Fruit fly (Drosophila melanogaster) whole organism, pupa: ENCODE measurements around the gene CG14234.

Experiments used
- CG10348 ChIP-seq: fragments of 200-800 bp; sonication (Bioruptor generic); IDR thresholded peaks from 2 replicates; pipeline ENCODE4 v1.3.6; 2022; ENCODE audit warnings: missing biosample characterization, missing genetic modification characterization
- CG12605 ChIP-seq: fragments of 200-800 bp; sonication (Bioruptor generic); IDR thresholded peaks from 2 replicates; pipeline ENCODE4 v1.3.6; 2022; ENCODE audit warnings: missing biosample characterization, missing genetic modification characterization
- CG13204 ChIP-seq: fragments of 200-800 bp; sonication (Bioruptor generic); optimal IDR thresholded peaks from 2 replicates; lab custom pipeline; 2018; ENCODE audit warnings: missing biosample characterization, mild to moderate bottlenecking, missing genetic modification characterization, moderate library complexity
- CG14655 ChIP-seq: fragments of 200-800 bp; sonication (Bioruptor generic); optimal IDR thresholded peaks from 3 replicates; lab custom pipeline; 2017; ENCODE audit warnings: mild to moderate bottlenecking, missing biosample characterization, missing genetic modification reagents, missing genetic modification characterization
- CG15710 ChIP-seq: fragments of 200-800 bp; sonication (Bioruptor generic); optimal IDR thresholded peaks from 2 replicates; lab custom pipeline; 2018; ENCODE audit warnings: missing biosample characterization, mild to moderate bottlenecking, missing genetic modification characterization, moderate library complexity
- CG17806 ChIP-seq: fragments of 200-800 bp; sonication (Bioruptor generic); optimal IDR thresholded peaks from 2 replicates; lab custom pipeline; 2018; ENCODE audit warnings: missing biosample characterization, mild to moderate bottlenecking, missing genetic modification characterization, moderate library complexity
- CG32121 ChIP-seq: fragments of 200-800 bp; sonication (Bioruptor generic); IDR thresholded peaks from 2 replicates; pipeline ENCODE4 v1.3.6; 2022; ENCODE audit warnings: missing biosample characterization, missing genetic modification characterization
- CG34367 ChIP-seq: fragments of 200-800 bp; sonication (Bioruptor generic); optimal IDR thresholded peaks from 2 replicates; lab custom pipeline; 2018; ENCODE audit warnings: missing biosample characterization, mild to moderate bottlenecking, missing genetic modification characterization
- CG4496 ChIP-seq: fragments of 200-800 bp; sonication (Bioruptor generic); IDR thresholded peaks from 3 replicates; pipeline ENCODE4 v1.3.6; 2022; ENCODE audit warnings: missing biosample characterization, missing genetic modification characterization
- CG8159 ChIP-seq: fragments of 200-800 bp; sonication (Bioruptor generic); optimal IDR thresholded peaks from 3 replicates; lab custom pipeline; 2018; ENCODE audit warnings: missing biosample characterization, mild to moderate bottlenecking, missing genetic modification characterization, moderate library complexity
- CG8301 ChIP-seq: fragments of 200-800 bp; sonication (Bioruptor generic); optimal IDR thresholded peaks from 2 replicates; lab custom pipeline; 2018; ENCODE audit warnings: missing biosample characterization, mild to moderate bottlenecking, missing genetic modification characterization
- CG9948 ChIP-seq: fragments of 200-800 bp; sonication (Bioruptor generic); optimal IDR thresholded peaks from 2 replicates; lab custom pipeline; 2018; ENCODE audit warnings: missing biosample characterization, mild to moderate bottlenecking, missing genetic modification characterization, moderate library complexity
- D1 ChIP-seq: fragments of 200-800 bp; sonication (Bioruptor generic); optimal IDR thresholded peaks from 2 replicates; lab custom pipeline; 2018; ENCODE audit warnings: missing biosample characterization, mild to moderate bottlenecking, missing genetic modification characterization, moderate library complexity
- EcR ChIP-seq: fragments of 200-800 bp; sonication (Bioruptor generic); optimal IDR thresholded peaks from 3 replicates; lab custom pipeline; 2019; ENCODE audit warnings: missing biosample characterization, missing genetic modification characterization, mild to moderate bottlenecking, moderate library complexity, missing genetic modification reagents
- Ets98B ChIP-seq: fragments of 200-800 bp; sonication (Bioruptor generic); IDR thresholded peaks from 2 replicates; pipeline ENCODE4 v1.3.6; 2022; ENCODE audit warnings: missing biosample characterization, missing genetic modification characterization
- Pif1A ChIP-seq: fragments of 200-800 bp; sonication (Bioruptor generic); optimal IDR thresholded peaks from 3 replicates; lab custom pipeline; 2016; ENCODE audit warnings: missing biosample characterization, missing genetic modification characterization
- Pif1B ChIP-seq: fragments of 200-800 bp; sonication (Bioruptor generic); optimal IDR thresholded peaks from 3 replicates; lab custom pipeline; 2016; ENCODE audit warnings: missing biosample characterization, missing genetic modification characterization
- Snoo ChIP-seq: fragments of 200-800 bp; sonication (Bioruptor generic); optimal IDR thresholded peaks from 3 replicates; lab custom pipeline; 2017; ENCODE audit warnings: missing biosample characterization, mild to moderate bottlenecking, missing genetic modification characterization, inconsistent platforms
- fd96Ca ChIP-seq: fragments of 200-800 bp; sonication (Bioruptor generic); IDR thresholded peaks from 3 replicates; pipeline ENCODE4 v1.3.6; 2022; ENCODE audit warnings: missing biosample characterization, missing genetic modification characterization
- rn ChIP-seq: fragments of 200-800 bp; sonication (Bioruptor generic); IDR thresholded peaks from 2 replicates; pipeline ENCODE4 v1.3.6; 2022; ENCODE audit warnings: missing biosample characterization, missing genetic modification characterization

Gene CG14234

DNA sequence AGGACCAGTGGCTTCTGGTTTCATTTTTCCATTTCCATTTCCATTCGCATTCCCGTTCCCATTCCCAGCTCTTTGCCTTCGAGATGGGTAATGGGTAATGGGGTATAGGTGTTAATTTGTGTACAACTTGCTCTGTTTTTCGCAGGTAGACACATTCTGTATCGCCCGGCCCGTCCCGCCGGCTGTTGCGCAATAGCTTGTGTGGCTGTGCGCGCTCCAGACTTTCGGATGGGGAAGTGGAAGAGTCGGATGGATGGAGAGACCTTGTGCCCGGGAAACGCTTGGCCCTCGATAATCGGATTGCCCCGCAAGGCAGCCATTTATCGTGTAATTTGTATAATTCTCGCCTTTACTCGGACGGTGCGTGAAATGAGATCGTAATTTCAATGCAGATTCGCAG, 18.3 kb downstream of the CG14234 start:
- TF ChIP-seq fd96Ca (GFP tag; lab: Robert Waterston, UW) (no peak), CG4496 (no peak), Pif1B (GFP tag; lab: Kevin White, UChicago) (no peak), CG14655 (GFP tag; lab: Kevin White, UChicago) (no peak), CG17806 (no peak), Ets98B (GFP tag; lab: Robert Waterston, UW) (no peak), EcR (no peak), CG9948 (tag; lab: Kevin White, UChicago) (no peak), CG13204 (GFP tag; lab: Kevin White, UChicago) (no peak), CG32121 (GFP tag; lab: Robert Waterston, UW) (no peak), CG10348 (no peak)

DNA sequence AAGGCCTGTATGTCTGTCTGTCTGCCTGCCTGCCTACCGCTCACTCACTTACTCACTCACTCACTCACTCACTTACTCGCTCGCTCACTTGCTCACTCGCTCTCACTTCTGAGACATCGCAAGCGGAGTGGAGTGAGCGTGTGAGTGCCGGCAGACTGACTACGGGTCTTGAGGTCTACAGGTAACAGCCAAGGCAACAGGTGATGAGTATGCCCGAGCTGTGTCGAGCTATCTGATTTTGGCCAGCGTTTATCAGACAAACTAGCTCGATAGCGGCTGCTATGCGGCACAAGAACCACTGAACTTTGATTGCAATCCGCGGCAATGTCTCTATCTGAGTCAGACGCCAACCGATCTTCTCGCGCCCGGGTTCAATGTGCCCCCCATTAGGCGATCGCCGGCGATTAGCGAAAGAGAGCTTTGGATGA, 18.8 kb downstream of the CG14234 start:
- TF ChIP-seq CG13204 (GFP tag; lab: Kevin White, UChicago) (peak; percentile 35), CG9948 (tag; lab: Kevin White, UChicago) (no peak), CG10348 (no peak), EcR (peak; percentile 83)

DNA sequence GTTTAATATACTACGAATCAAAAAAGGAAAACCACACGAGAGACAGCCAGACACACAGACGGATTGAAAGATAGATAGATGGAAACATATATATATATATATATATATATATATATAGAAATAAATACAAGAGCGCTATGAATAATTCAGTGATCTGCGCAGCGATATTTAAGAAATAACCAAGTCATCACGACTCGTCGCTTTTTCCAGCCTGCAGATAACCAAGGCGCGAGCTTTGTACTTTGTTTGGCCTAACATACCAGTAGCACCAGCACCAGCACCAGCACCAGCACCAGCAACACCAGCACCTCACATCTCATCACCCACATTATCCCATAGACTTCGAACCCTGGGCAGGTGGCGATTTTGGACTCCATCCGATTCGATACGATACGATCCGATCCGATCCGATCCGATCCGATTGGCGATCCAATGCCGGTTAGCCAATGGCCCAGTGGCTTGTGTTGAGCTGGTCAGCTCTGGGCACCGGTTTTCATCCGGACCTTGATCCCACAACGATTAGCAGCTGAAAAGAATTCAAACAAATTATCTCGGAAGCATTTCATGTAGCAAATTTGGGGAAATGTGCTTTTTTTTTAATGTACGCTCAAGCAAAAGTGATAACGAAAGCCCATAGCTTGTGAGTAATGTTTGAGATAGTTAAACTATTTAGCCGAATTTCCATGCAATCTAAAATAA, 19.5 kb downstream of the CG14234 start:
- TF ChIP-seq CG4496 = 0 out of 3 replicates have a peak, but pooled peaks have one; percentile 22
- TF ChIP-seq CG32121 (GFP tag; lab: Robert Waterston, UW) = no peak

DNA sequence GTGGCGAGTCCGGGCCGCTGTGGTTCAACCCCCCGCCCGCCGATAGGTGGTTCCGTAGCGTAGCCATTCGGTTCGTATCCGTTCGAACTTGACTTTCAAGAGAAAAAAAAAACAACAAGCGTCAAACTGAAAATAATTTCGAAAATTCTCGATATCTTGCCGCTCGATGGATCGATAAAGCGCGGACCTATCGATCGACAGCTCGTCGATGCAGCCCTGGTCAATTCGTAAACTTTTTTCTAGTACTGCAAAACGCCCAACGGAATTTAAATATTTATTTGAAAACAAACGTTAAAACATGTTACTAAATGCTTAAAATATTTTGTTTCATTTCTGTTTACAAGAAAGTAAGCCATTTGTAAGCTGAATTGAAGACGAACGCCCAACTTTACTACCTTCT, 26.8 kb downstream of the CG14234 start:
- TF ChIP-seq D1 (tag; lab: Kevin White, UChicago) = no peak
- no peak for TF ChIP-seq CG15710 (tag; lab: Kevin White, UChicago)
- TF ChIP-seq CG10348 = no peak
- TF ChIP-seq CG34367 (tag; lab: Kevin White, UChicago) = no peak
- no peak for TF ChIP-seq CG9948 (tag; lab: Kevin White, UChicago)
- TF ChIP-seq rn (GFP tag; lab: Robert Waterston, UW) = no peak
- no peak for TF ChIP-seq CG14655 (GFP tag; lab: Kevin White, UChicago)
- TF ChIP-seq CG32121 (GFP tag; lab: Robert Waterston, UW) = no peak
- TF ChIP-seq CG8301 = no peak
- TF ChIP-seq fd96Ca (GFP tag; lab: Robert Waterston, UW) = no peak

dm6 chrX:19763440-19764002, 28.2 kb downstream of the CG14234 start:
- TF ChIP-seq CG9948 (tag; lab: Kevin White, UChicago) (no peak), Pif1B (GFP tag; lab: Kevin White, UChicago) (no peak), CG12605 (GFP tag; lab: Robert Waterston, UW) (no peak), CG17806 (no peak), CG32121 (GFP tag; lab: Robert Waterston, UW) (no peak), Snoo (tag; lab: Kevin White, UChicago) (no peak), CG14655 (GFP tag; lab: Kevin White, UChicago) (no peak), Pif1A (no peak)
- TF ChIP-seq, all 21 proteins: peak for 0

DNA sequence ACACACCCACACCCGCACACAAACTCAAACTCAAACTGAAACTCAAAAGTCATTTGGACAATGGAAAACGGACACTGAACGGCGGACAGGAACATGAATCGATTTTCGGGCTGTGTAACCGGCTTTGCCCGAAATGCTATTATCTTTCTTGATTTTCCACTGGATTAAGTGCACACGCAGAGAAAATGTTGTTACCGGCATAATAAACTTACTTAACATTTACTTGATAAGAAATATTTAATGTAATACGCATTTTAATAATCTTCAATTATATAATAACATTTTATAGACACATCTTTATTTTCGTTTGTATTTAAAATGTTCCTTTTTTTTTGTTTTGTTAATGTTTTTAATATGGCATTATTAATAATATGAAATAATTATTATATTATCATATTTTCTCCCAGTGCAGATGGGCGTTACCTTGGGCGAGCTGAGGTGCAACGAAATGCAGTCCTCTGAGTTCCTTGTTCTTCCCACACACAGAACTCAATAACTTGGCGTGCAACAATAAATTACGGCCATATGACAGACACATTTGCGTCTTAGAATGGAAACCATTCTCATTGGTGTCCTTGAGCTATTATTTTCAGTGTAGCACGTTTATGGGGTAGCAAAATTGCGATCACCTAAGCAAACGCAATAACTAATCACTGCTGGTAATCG, 29.6 kb downstream of the CG14234 start, which contains the start of gene CG12702:
CG12702 (minus strand) TSS at position 51 of the 666 bp plus-strand sequence.
- TF ChIP-seq CG10348 (no peak), CG8159 (tag; lab: Kevin White, UChicago) (no peak), rn (GFP tag; lab: Robert Waterston, UW) (no peak), fd96Ca (GFP tag; lab: Robert Waterston, UW) (no peak), EcR (no peak), CG34367 (tag; lab: Kevin White, UChicago) (no peak), CG4496 (no peak)

dm6 chrX:19765490-19766212, 30.3 kb downstream of the CG14234 start:
- no peak for TF ChIP-seq CG9948 (tag; lab: Kevin White, UChicago)
- peak; percentile 2 for TF ChIP-seq CG8159 (tag; lab: Kevin White, UChicago)
- no peak for TF ChIP-seq EcR
- TF ChIP-seq Pif1B (GFP tag; lab: Kevin White, UChicago) = no peak
- peak; percentile 19 for TF ChIP-seq CG14655 (GFP tag; lab: Kevin White, UChicago)
- no peak for TF ChIP-seq CG4496
- no peak for TF ChIP-seq CG13204 (GFP tag; lab: Kevin White, UChicago)
- no peak for TF ChIP-seq Pif1A
- TF ChIP-seq CG17806 = no peak
- TF ChIP-seq, all 21 proteins: peak for 2
